Worm (Caenorhabditis elegans) whole organism, midembryonic: Measurements from ENCODE around the gene C04G2.5.

Experiments
- T22C8.4 ChIP-seq: fragments of 200-800 bp; sonication (Bioruptor generic); IDR thresholded peaks from 2 replicates; pipeline ENCODE4 v1.3.6; 2022; ENCODE audit warnings: missing genetic modification characterization, missing compliant biosample characterization
- cog-1 ChIP-seq: sonication (generic microtip); optimal IDR thresholded peaks from 2 replicates; lab custom pipeline; 2016; ENCODE audit warnings: missing genetic modification characterization, missing compliant biosample characterization
- flt-1 ChIP-seq: fragments of 200-800 bp; sonication (Bioruptor generic); IDR thresholded peaks from 2 replicates; pipeline ENCODE4 v1.3.6; 2022; ENCODE audit warnings: missing genetic modification characterization, missing compliant biosample characterization
- klf-2 ChIP-seq: fragments of 200-800 bp; sonication (Bioruptor generic); conservative IDR thresholded peaks from 2 replicates; pipeline ENCODE4 v1.3.6; 2022; ENCODE audit warnings: missing genetic modification reagents, missing genetic modification characterization, missing compliant biosample characterization
- med-1 ChIP-seq: sonication (generic microtip); optimal IDR thresholded peaks from 2 replicates; lab custom pipeline; 2017; ENCODE audit warnings: missing genetic modification characterization, mild to moderate bottlenecking, missing compliant biosample characterization, antibody characterized with exemption, missing genetic modification reagents; ENCODE audit not compliant: insufficient read depth
- ref-1 ChIP-seq: fragments of 200-800 bp; sonication (Bioruptor generic); conservative IDR thresholded peaks from 2 replicates; pipeline ENCODE4 v1.3.6; 2022; ENCODE audit warnings: missing genetic modification reagents, missing genetic modification characterization, missing compliant biosample characterization
- ztf-23 ChIP-seq: fragments of 200-800 bp; sonication (Bioruptor generic); IDR thresholded peaks from 2 replicates; pipeline ENCODE4 v1.3.6; 2022; ENCODE audit warnings: missing genetic modification reagents, missing genetic modification characterization, missing compliant biosample characterization
- ztf-29 ChIP-seq: fragments of 200-800 bp; sonication (Bioruptor generic); IDR thresholded peaks from 2 replicates; pipeline ENCODE4 v1.3.6; 2022; ENCODE audit warnings: missing genetic modification reagents, missing genetic modification characterization, missing compliant biosample characterization

ce11 chrIV:10046005-10046404 is 49.1 kb downstream of the C04G2.5 start:
- TF ChIP-seq flt-1 (GFP tag; lab: Robert Waterston, UW) (no peak), klf-2 (no peak), ref-1 (no peak), cog-1 (tag; lab: Kevin White, UChicago) (no peak), med-1 (no peak), ztf-29 (GFP tag; lab: Robert Waterston, UW) (no peak), T22C8.4 (GFP tag; lab: Robert Waterston, UW) (no peak), ztf-23 (no peak)
